Worm (Caenorhabditis elegans): ENCODE data around the gene vit-6.

Gene vit-6

ce11 chrIV:8266024-8266949 lies 5.3 kb downstream of the vit-6 start:
- TF ChIP-seq lin-39 (tag; optimal IDR thresholded peaks at IDR 0.05), result no peak
- TF ChIP-seq ZK546.5 (tag; optimal IDR thresholded peaks at IDR 0.05), result no peak
- TF ChIP-seq ztf-4 (tag; optimal IDR thresholded peaks at IDR 0.05), result no peak
- no peak for TF ChIP-seq lsy-2 (tag; optimal IDR thresholded peaks at IDR 0.05)
- TF ChIP-seq zag-1 (tag; optimal IDR thresholded peaks at IDR 0.05), result no peak
- TF ChIP-seq crh-2 (tag; optimal IDR thresholded peaks at IDR 0.05), result no peak
- TF ChIP-seq ztf-11 (tag; optimal IDR thresholded peaks at IDR 0.05), result no peak
- no peak for TF ChIP-seq nhr-77 (tag; optimal IDR thresholded peaks at IDR 0.05)
- TF ChIP-seq sma-9 (GFP tag; optimal IDR thresholded peaks at IDR 0.05), result no peak
- no peak for TF ChIP-seq sma-9 (tag; optimal IDR thresholded peaks at IDR 0.05)
- TF ChIP-seq unc-39 (tag; optimal IDR thresholded peaks at IDR 0.05), result no peak
- no peak for TF ChIP-seq nhr-12 (tag; optimal IDR thresholded peaks at IDR 0.05)
- no peak for TF ChIP-seq mab-5 (tag; optimal IDR thresholded peaks at IDR 0.05)

DNA sequence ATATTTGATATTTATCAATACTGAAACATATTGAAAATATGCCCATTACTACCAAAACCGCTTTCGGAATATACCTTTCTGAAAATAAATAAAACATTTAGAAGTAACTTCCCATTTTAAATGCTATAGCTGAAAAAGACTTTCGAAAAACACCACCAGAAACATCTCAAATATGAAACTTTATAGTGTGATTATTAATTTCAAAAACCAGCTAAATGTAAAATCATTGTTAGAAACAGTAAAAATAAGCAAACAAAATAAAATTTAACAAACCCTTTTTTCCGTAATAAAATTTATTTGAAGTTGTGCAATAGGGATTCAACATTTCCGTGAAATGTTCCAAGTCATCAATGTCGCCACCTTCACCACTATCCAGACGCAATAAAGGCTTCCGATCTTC lies 7.1 kb downstream of the vit-6 start, which contains the start of the genes K07H8.5 and K07H8.8:
K07H8.5 (plus strand) TSS at position 301 of the 400 bp plus-strand sequence.
K07H8.8 (minus strand) TSS at position 389 of the 400 bp plus-strand sequence.
- TF ChIP-seq egl-27 (tag; optimal IDR thresholded peaks at IDR 0.05) (no peak), lin-11 (tag; optimal IDR thresholded peaks at IDR 0.05) (no peak), mbf-1 (tag; optimal IDR thresholded peaks at IDR 0.05) (no peak), nhr-21 (tag; optimal IDR thresholded peaks at IDR 0.05) (no peak), nhr-12 (tag; optimal IDR thresholded peaks at IDR 0.05) (no peak), elt-1 (tag; optimal IDR thresholded peaks at IDR 0.05) (no peak), snpc-4 (tag; optimal IDR thresholded peaks at IDR 0.05) (no peak), ztf-1 (GFP tag; conservative IDR thresholded peaks at IDR 0.05) (no peak), ZK546.5 (tag; optimal IDR thresholded peaks at IDR 0.05) (no peak)

DNA sequence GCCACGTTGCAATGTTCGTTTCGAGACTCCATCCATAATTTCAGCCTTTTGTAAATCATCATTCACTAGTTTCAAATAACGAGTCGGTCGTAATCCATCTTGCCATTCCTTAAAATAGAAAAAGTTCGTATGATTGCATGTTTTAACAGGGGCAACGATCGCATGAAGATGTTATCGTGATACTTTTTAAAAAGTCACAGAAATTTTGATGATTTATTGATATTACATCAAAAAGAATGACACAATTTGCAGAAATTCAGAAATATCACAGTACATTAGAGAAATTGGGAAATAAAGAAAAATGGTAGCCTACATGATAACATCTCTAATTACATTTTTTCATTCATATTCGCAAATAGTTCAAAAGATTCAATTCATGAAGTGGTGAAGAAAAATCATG lies 12.4 kb downstream of the vit-6 start:
- TF ChIP-seq nhr-12 (tag; optimal IDR thresholded peaks at IDR 0.05) (no peak), nhr-25 (tag; optimal IDR thresholded peaks at IDR 0.05) (no peak), lin-11 (tag; optimal IDR thresholded peaks at IDR 0.05) (no peak), elt-1 (tag; optimal IDR thresholded peaks at IDR 0.05) (no peak), alr-1 (tag; optimal IDR thresholded peaks at IDR 0.05) (no peak), unc-39 (tag; optimal IDR thresholded peaks at IDR 0.05) (no peak), blmp-1 (tag; optimal IDR thresholded peaks at IDR 0.05; ENCODE audit: insufficient read depth) (no peak), R02D3.7 (tag; optimal IDR thresholded peaks at IDR 0.05) (no peak), sma-3 (GFP tag; optimal IDR thresholded peaks at IDR 0.05) (no peak), mdl-1 (tag; optimal IDR thresholded peaks at IDR 0.05) (no peak), nhr-129 (tag; optimal IDR thresholded peaks at IDR 0.05) (no peak), dmd-4 (tag; optimal IDR thresholded peaks at IDR 0.05) (no peak), lsy-2 (tag; optimal IDR thresholded peaks at IDR 0.05) (no peak), mab-5 (tag; optimal IDR thresholded peaks at IDR 0.05) (no peak), ceh-82 (tag; optimal IDR thresholded peaks at IDR 0.05) (no peak), mbf-1 (tag; optimal IDR thresholded peaks at IDR 0.05) (no peak), peb-1 (tag; optimal IDR thresholded peaks at IDR 0.05) (no peak), nhr-21 (tag; optimal IDR thresholded peaks at IDR 0.05) (no peak), gmeb-1 (tag; optimal IDR thresholded peaks at IDR 0.05) (no peak)

ce11 chrIV:8275232-8275631 lies 14.3 kb downstream of the vit-6 start, which contains the start of gene K07H8.11:
Gene K07H8.11 (minus strand): TSS chrIV:8275332.
- TF ChIP-seq nhr-25 (tag; optimal IDR thresholded peaks at IDR 0.05) (no peak), C34F6.9 (tag; optimal IDR thresholded peaks at IDR 0.05) (no peak), lsy-2 (tag; optimal IDR thresholded peaks at IDR 0.05) (no peak), F13H6.1 (tag; optimal IDR thresholded peaks at IDR 0.05) (no peak)

ce11 chrIV:8276609-8277008 lies 15.7 kb downstream of the vit-6 start, which contains the start of gene K07H8.12:
Gene K07H8.12 (minus strand): TSS chrIV:8276709.
- no peak for TF ChIP-seq unc-39 (tag; optimal IDR thresholded peaks at IDR 0.05)
- no peak for TF ChIP-seq lsy-2 (tag; optimal IDR thresholded peaks at IDR 0.05)
- TF ChIP-seq elt-3 (tag; optimal IDR thresholded peaks at IDR 0.05), result no peak
- no peak for TF ChIP-seq nhr-23 (tag; optimal IDR thresholded peaks at IDR 0.05)
- no peak for TF ChIP-seq sma-3 (GFP tag; optimal IDR thresholded peaks at IDR 0.05)
- no peak for TF ChIP-seq ztf-4 (tag; optimal IDR thresholded peaks at IDR 0.05)
- no peak for TF ChIP-seq ztf-11 (tag; optimal IDR thresholded peaks at IDR 0.05)
- TF ChIP-seq nhr-6 (tag; optimal IDR thresholded peaks at IDR 0.05), result no peak
- TF ChIP-seq unc-55 (GFP tag; optimal IDR thresholded peaks at IDR 0.05), result no peak
- TF ChIP-seq nhr-237 (tag; optimal IDR thresholded peaks at IDR 0.05), result no peak
- no peak for TF ChIP-seq C34F6.9 (tag; optimal IDR thresholded peaks at IDR 0.05)
